Worm (Caenorhabditis elegans): Measurements from ENCODE around the gene R04D3.2.
A peak's percentile ranks its signal among the peaks of the same experiment; 100 is the strongest.

Gene R04D3.2

DNA sequence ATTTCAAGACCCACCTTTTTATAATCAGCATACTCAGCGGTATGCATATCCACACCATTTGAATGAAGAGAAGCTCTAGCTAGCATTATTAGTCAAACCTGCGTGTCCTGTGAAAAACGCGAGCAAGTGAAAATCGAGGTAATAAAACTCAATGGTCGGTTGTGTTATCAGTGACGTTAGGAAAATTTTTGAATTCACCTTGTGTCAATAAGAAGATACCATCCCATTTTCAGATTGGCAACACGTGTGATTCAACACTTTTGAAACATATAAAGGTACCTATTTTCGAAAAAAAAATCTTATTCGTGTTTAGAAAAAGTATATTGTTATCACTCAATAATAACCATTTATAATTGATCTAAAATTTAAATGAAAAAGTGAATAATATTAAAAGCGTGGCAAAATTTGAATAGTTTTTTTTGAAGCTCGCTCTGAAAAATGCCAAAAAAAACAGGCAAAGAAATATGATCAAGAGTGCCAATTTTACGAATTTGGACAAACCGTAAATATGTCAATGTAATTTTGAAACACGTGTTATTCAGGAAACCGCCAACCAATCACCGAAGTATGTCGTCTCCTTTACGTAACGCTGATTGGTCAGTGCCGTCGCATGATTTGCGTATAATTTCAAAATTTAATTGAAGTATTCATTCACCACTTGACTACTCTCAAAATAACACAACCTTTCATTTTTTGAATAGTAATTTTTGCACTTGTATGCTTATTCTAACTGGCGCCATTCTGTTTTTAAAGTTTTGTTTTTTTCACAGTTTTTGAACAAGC lies 25.4 kb upstream of the R04D3.2 start, which contains the start of gene F46G10.1 (continued):
- peak; percentile 73 for TF ChIP-seq pqm-1 (tag; optimal IDR thresholded peaks at IDR 0.05)
- TF ChIP-seq Y48G9A.11 (GFP tag; IDR thresholded peaks at IDR 0.05): no peak
- no peak for TF ChIP-seq ceh-32 (tag; optimal IDR thresholded peaks at IDR 0.05; ENCODE audit: poor library complexity)
- TF ChIP-seq ama-1 (optimal IDR thresholded peaks at IDR 0.05): no peak
- TF ChIP-seq mes-2 (tag; optimal IDR thresholded peaks at IDR 0.05; ENCODE audit: poor library complexity, severe bottlenecking): no peak
- TF ChIP-seq sdz-12 (GFP tag; optimal IDR thresholded peaks at IDR 0.05): no peak
- TF ChIP-seq lsy-2 (tag; optimal IDR thresholded peaks at IDR 0.05): no peak
- TF ChIP-seq lin-29 (GFP tag; IDR thresholded peaks at IDR 0.05): no peak
- TF ChIP-seq aly-2 (tag; optimal IDR thresholded peaks at IDR 0.05): no peak
- TF ChIP-seq snpc-4 (tag; optimal IDR thresholded peaks at IDR 0.05): no peak
- TF ChIP-seq daf-16 (GFP tag; optimal IDR thresholded peaks at IDR 0.05): no peak
- TF ChIP-seq daf-16 (tag; optimal IDR thresholded peaks at IDR 0.05): peak; percentile 93
- no peak for TF ChIP-seq ceh-62 (tag; optimal IDR thresholded peaks at IDR 0.05)
- TF ChIP-seq ceh-28 (tag; optimal IDR thresholded peaks at IDR 0.05): no peak
- TF ChIP-seq F37D6.2 (tag; optimal IDR thresholded peaks at IDR 0.05): no peak

DNA sequence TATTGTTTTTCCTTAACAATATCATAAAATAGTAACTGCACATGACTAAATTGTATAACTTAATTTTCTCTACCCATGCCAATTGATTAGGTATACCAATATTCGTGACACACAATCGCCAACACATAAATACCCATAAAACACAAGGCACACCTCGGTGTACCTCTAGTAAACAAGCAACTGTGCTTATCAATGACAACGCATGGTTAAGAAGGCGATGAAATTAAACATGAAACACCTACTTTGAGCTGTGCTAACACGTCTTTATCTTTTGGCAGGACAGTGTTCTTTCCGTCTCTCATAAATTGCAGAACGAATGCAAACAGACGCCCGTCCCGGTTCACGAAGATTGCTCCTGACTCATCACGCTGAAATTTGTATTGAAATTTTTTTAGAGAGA lies 24.3 kb upstream of the R04D3.2 start:
- TF ChIP-seq ztf-7 (tag; optimal IDR thresholded peaks at IDR 0.05) (no peak), dmd-6 (GFP tag; IDR thresholded peaks at IDR 0.05) (peak; percentile 93), ces-1 (GFP tag; optimal IDR thresholded peaks at IDR 0.05) (no peak), unc-39 (tag; optimal IDR thresholded peaks at IDR 0.05) (no peak), saeg-2 (GFP tag; IDR thresholded peaks at IDR 0.05) (no peak), snpc-4 (tag; optimal IDR thresholded peaks at IDR 0.05) (no peak), unc-62 (GFP tag; optimal IDR thresholded peaks at IDR 0.05 in 1 of 2) (no peak), unc-62 (tag; optimal IDR thresholded peaks at IDR 0.05) (no peak), egl-27 (tag; optimal IDR thresholded peaks at IDR 0.05) (no peak), madf-5 (GFP tag; IDR thresholded peaks at IDR 0.05) (no peak), vab-7 (GFP tag; IDR thresholded peaks at IDR 0.05) (no peak), F37D6.2 (tag; optimal IDR thresholded peaks at IDR 0.05) (no peak), T26A8.4 (GFP tag; IDR thresholded peaks at IDR 0.05) (no peak), daf-8 (GFP tag; IDR thresholded peaks at IDR 0.05) (no peak), set-16 (GFP tag; IDR thresholded peaks at IDR 0.05) (no peak), ZK337.2 (GFP tag; IDR thresholded peaks at IDR 0.05) (no peak), ceh-44 (GFP tag; IDR thresholded peaks at IDR 0.05) (no peak), nhr-77 (tag; optimal IDR thresholded peaks at IDR 0.05) (peak; percentile 70), unc-130 (GFP tag; optimal IDR thresholded peaks at IDR 0.05) (no peak), madf-9 (GFP tag; conservative IDR thresholded peaks at IDR 0.05) (no peak), php-3 (GFP tag; IDR thresholded peaks at IDR 0.05) (peak; percentile 93), nhr-42 (GFP tag; IDR thresholded peaks at IDR 0.05) (no peak), D1046.2 (GFP tag; IDR thresholded peaks at IDR 0.05) (no peak), daf-19 (GFP tag; conservative IDR thresholded peaks at IDR 0.05) (no peak), nhr-41 (GFP tag; IDR thresholded peaks at IDR 0.05) (no peak), nhr-111 (GFP tag; optimal IDR thresholded peaks at IDR 0.05) (no peak), daf-16 (GFP tag; optimal IDR thresholded peaks at IDR 0.05) (peak in 1 of 2 experiments; percentile 86), daf-16 (tag; optimal IDR thresholded peaks at IDR 0.05) (peak; percentile 100), arid-1 (GFP tag; conservative IDR thresholded peaks at IDR 0.05) (no peak), nhr-102 (tag; optimal IDR thresholded peaks at IDR 0.05) (peak; percentile 74), nhr-10 (tag; optimal IDR thresholded peaks at IDR 0.05) (peak; percentile 58), lsy-2 (tag; optimal IDR thresholded peaks at IDR 0.05) (no peak), lin-29 (GFP tag; IDR thresholded peaks at IDR 0.05) (no peak), fos-1 (tag; optimal IDR thresholded peaks at IDR 0.05) (no peak), ama-1 (optimal IDR thresholded peaks at IDR 0.05) (no peak), Y75B8A.6 (GFP tag; IDR thresholded peaks at IDR 0.05) (no peak), jun-1 (tag; optimal IDR thresholded peaks at IDR 0.05) (no peak), nhr-6 (tag; optimal IDR thresholded peaks at IDR 0.05) (no peak), R02D3.7 (tag; optimal IDR thresholded peaks at IDR 0.05) (no peak), hlh-30 (tag; optimal IDR thresholded peaks at IDR 0.05; ENCODE audit: insufficient read depth) (peak; percentile 68), tag-97 (GFP tag; IDR thresholded peaks at IDR 0.05) (no peak)
